Worm (Caenorhabditis elegans) whole organism, midembryonic: ENCODE results near the gene nhr-154.

Experiments used
- flt-1 ChIP-seq: fragments of 200-800 bp; sonication (Bioruptor generic); IDR thresholded peaks from 2 replicates; pipeline ENCODE4 v1.3.6; 2022; ENCODE audit warnings: missing genetic modification characterization, missing compliant biosample characterization
- ztf-23 ChIP-seq: fragments of 200-800 bp; sonication (Bioruptor generic); IDR thresholded peaks from 2 replicates; pipeline ENCODE4 v1.3.6; 2022; ENCODE audit warnings: missing genetic modification reagents, missing genetic modification characterization, missing compliant biosample characterization

DNA sequence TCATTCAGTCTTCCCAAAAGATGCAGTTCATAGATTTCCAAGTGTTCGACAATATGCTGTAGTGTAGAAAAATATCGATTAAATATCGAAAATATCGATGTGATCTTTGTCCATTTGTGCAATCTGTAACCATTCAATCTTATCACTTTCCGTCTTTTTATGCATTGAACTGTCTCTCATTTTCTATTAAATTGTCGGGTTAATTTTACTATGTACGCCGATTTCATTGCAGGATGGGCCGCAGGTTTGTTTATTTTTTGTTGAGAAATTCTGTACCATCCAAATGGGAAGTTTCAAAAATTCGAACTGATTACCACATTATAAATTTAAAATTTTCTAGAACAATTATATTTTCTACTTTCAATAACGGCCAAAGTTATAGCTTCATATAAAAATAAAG is 16.9 kb upstream of the nhr-154 start, which contains the start of gene R07B7.8:
- TF ChIP-seq flt-1 (GFP tag; lab: Robert Waterston, UW) (no peak), ztf-23 (no peak)
